Fruit fly (Drosophila melanogaster) whole organism, wandering third instar larva: ENCODE results near the gene Nepl12.

ENCODE experiments used
- CG9705 ChIP-seq: fragments of 200-800 bp; sonication (Bioruptor generic); optimal IDR thresholded peaks from 2 replicates; lab custom pipeline; 2018; ENCODE audit warnings: missing biosample characterization, mild to moderate bottlenecking, missing genetic modification characterization
- Dif ChIP-seq: fragments of 200-275, 200-300 bp; sonication (Bioruptor generic); optimal IDR thresholded peaks from 2 replicates; lab custom pipeline; 2018; ENCODE audit warnings: missing biosample characterization, missing genetic modification characterization; ENCODE audit not compliant: partially characterized antibody
- Hnf4 ChIP-seq: fragments of 200-800 bp; sonication (Bioruptor generic); optimal IDR thresholded peaks from 2 replicates; lab custom pipeline; 2016; ENCODE audit warnings: missing biosample characterization, mild to moderate bottlenecking, missing genetic modification characterization
- Mio ChIP-seq: sonication (Bioruptor generic); optimal IDR thresholded peaks from 2 replicates; lab custom pipeline; 2016; ENCODE audit warnings: missing biosample characterization, missing genetic modification characterization
- Myc ChIP-seq: fragments of >200 bp; optimal IDR thresholded peaks from 2 replicates; lab custom pipeline; 2017
- OdsH ChIP-seq: fragments of 200-800 bp; sonication (Bioruptor generic); optimal IDR thresholded peaks from 2 replicates; lab custom pipeline; 2016; ENCODE audit warnings: missing biosample characterization, mild to moderate bottlenecking, missing genetic modification characterization
- br ChIP-seq: fragments of 200-800 bp; sonication (Bioruptor generic); optimal IDR thresholded peaks from 2 replicates; lab custom pipeline; 2016; ENCODE audit warnings: missing biosample characterization, missing genetic modification characterization
- h ChIP-seq: fragments of 200-800 bp; sonication (Bioruptor generic); optimal IDR thresholded peaks from 3 replicates; lab custom pipeline; 2016; ENCODE audit warnings: missing biosample characterization, mild to moderate bottlenecking, missing genetic modification characterization
- jim ChIP-seq: fragments of 175-275, 200-325 bp; sonication (Bioruptor generic); optimal IDR thresholded peaks from 2 replicates; lab custom pipeline; 2016; ENCODE audit warnings: missing biosample characterization, mild to moderate bottlenecking, missing genetic modification characterization
- lola ChIP-seq: fragments of >200 bp; optimal IDR thresholded peaks from 2 replicates; lab custom pipeline; 2017; ENCODE audit warnings: missing biosample characterization, missing genetic modification characterization
- pan ChIP-seq: fragments of >200 bp; optimal IDR thresholded peaks from 2 replicates; lab custom pipeline; 2017
- psq ChIP-seq: fragments of 200-800 bp; sonication (Bioruptor generic); optimal IDR thresholded peaks from 3 replicates; lab custom pipeline; 2017; ENCODE audit warnings: missing biosample characterization, mild to moderate bottlenecking, missing genetic modification characterization, moderate library complexity
- sage ChIP-seq: fragments of 200-800 bp; sonication (Bioruptor generic); optimal IDR thresholded peaks from 2 replicates; lab custom pipeline; 2016; ENCODE audit warnings: missing biosample characterization, mild to moderate bottlenecking, missing genetic modification characterization
- tai ChIP-seq: sonication (Bioruptor generic); optimal IDR thresholded peaks from 2 replicates; lab custom pipeline; 2016; ENCODE audit warnings: missing biosample characterization, missing genetic modification characterization

DNA sequence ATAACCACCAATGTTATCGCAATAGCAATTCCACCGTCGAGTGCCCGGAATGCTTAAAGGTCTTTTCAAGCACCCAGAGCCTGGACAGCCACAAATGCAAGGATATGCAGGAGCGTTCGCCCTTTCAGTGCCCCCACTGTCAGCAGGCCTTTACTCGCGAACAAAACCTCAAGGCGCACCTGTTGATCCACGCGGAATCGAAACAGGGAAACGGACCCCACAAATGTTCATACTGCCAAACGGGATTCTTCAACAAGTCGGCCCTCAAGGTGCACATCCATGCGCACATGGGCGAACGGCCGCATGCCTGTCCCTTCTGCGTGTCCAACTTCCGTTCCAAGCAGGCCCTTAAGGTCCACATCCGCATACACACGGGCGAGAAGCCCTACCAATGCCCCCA is 47.3 kb upstream of the Nepl12 start:
- TF ChIP-seq CG9705 (GFP tag; lab: Kevin White, UChicago), result no peak
- no peak for TF ChIP-seq OdsH (GFP tag; lab: Kevin White, UChicago)
- TF ChIP-seq br (GFP tag; lab: Kevin White, UChicago), result no peak
- TF ChIP-seq tai (GFP tag; lab: Kevin White, UChicago), result no peak
- TF ChIP-seq pan, result no peak
- no peak for TF ChIP-seq jim (GFP tag; lab: Kevin White, UChicago)
- TF ChIP-seq psq (GFP tag; lab: Kevin White, UChicago), result no peak
- TF ChIP-seq sage (GFP tag; lab: Kevin White, UChicago), result no peak
- TF ChIP-seq h (GFP tag; lab: Kevin White, UChicago), result no peak
- TF ChIP-seq lola, result no peak
- TF ChIP-seq Myc, result no peak
- no peak for TF ChIP-seq Dif
- no peak for TF ChIP-seq Mio
- no peak for TF ChIP-seq Hnf4 (GFP tag; lab: Kevin White, UChicago)
